Fruit fly (Drosophila melanogaster): Measurements from ENCODE around the gene PolZ2.

The PolZ2 gene

dm6 chr3R:5547464-5547943 lies 41.2 kb upstream of the PolZ2 start, which contains the start of gene CG2519 (continued):
- TF ChIP-seq az2 (GFP tag; optimal IDR thresholded peaks at IDR 0.05) (peak; percentile 45), Sry-β (GFP tag; optimal IDR thresholded peaks at IDR 0.05) (peak; percentile 74), CG6791 (GFP tag; IDR thresholded peaks at IDR 0.05; ENCODE audit: partially characterized antibody) (peak; percentile 97), CG31224 (GFP tag; IDR thresholded peaks at IDR 0.05) (peak; percentile 39; the same call in 1 of the 2 replicates), unc-4 (GFP tag; IDR thresholded peaks at IDR 0.05; ENCODE audit: partially characterized antibody) (peak; percentile 91), jing (GFP tag; optimal IDR thresholded peaks at IDR 0.05) (no peak), luna (GFP tag; optimal IDR thresholded peaks at IDR 0.05) (peak; percentile 43), pum (GFP tag; optimal IDR thresholded peaks at IDR 0.05) (peak; percentile 39), prd (optimal IDR thresholded peaks at IDR 0.05) (no peak), prd (GFP tag; IDR thresholded peaks at IDR 0.05) (peak; percentile 72), mld (GFP tag; IDR thresholded peaks at IDR 0.05; ENCODE audit: partially characterized antibody) (peak; percentile 92), CG34376 (GFP tag; optimal IDR thresholded peaks at IDR 0.05) (peak; percentile 77), CG1832 (GFP tag; optimal IDR thresholded peaks at IDR 0.05) (no peak), wek (GFP tag; optimal IDR thresholded peaks at IDR 0.05) (peak; percentile 22), ash1 (GFP tag; optimal IDR thresholded peaks at IDR 0.05) (no peak), sisA (GFP tag; IDR thresholded peaks at IDR 0.05) (peak; percentile 55), CG15011 (GFP tag; optimal IDR thresholded peaks at IDR 0.05) (no peak), CG6854 (GFP tag; optimal IDR thresholded peaks at IDR 0.05) (no peak), CG14860 (GFP tag; IDR thresholded peaks at IDR 0.05; ENCODE audit: partially characterized antibody) (peak; percentile 87), CG10321 (GFP tag; IDR thresholded peaks at IDR 0.05) (no peak), YL-1 (GFP tag; optimal IDR thresholded peaks at IDR 0.05) (peak; percentile 93), Elba2 (GFP tag; optimal IDR thresholded peaks at IDR 0.05) (peak; percentile 88), CG12104 (GFP tag; optimal IDR thresholded peaks at IDR 0.05) (peak; percentile 46), CG10543 (GFP tag; optimal IDR thresholded peaks at IDR 0.05) (peak; percentile 61), Dll (GFP tag; IDR thresholded peaks at IDR 0.05; ENCODE audit: partially characterized antibody) (peak; percentile 89), gt (GFP tag; IDR thresholded peaks at IDR 0.05) (no peak), CG10959 (GFP tag; IDR thresholded peaks at IDR 0.05) (peak; percentile 34; the same call in 1 of the 2 replicates), corto (GFP tag; optimal IDR thresholded peaks at IDR 0.05) (no peak), bsh (GFP tag; optimal IDR thresholded peaks at IDR 0.05) (no peak), Trl (optimal IDR thresholded peaks at IDR 0.05) (no peak), Trl (GFP tag; optimal IDR thresholded peaks at IDR 0.05) (peak; percentile 61), CG11456 (GFP tag; IDR thresholded peaks at IDR 0.05) (peak; percentile 85), CG2712 (tag; optimal IDR thresholded peaks at IDR 0.05) (no peak), Jarid2 (GFP tag; optimal IDR thresholded peaks at IDR 0.05) (no peak), CG6175 (GFP tag; IDR thresholded peaks at IDR 0.05) (no peak), eyg (GFP tag; optimal IDR thresholded peaks at IDR 0.05) (peak; percentile 35), rib (GFP tag; IDR thresholded peaks at IDR 0.05) (peak; percentile 37; the same call in 1 of the 2 replicates), CG10209 (GFP tag; optimal IDR thresholded peaks at IDR 0.05) (peak; percentile 15), tx (GFP tag; optimal IDR thresholded peaks at IDR 0.05) (peak; percentile 22), sc (optimal IDR thresholded peaks at IDR 0.05) (no peak), sc (GFP tag; optimal IDR thresholded peaks at IDR 0.05) (no peak), CG12659 (GFP tag; optimal IDR thresholded peaks at IDR 0.05) (peak; percentile 74), CG1602 (GFP tag; optimal IDR thresholded peaks at IDR 0.05) (peak; percentile 42), Abd-B (GFP tag; optimal IDR thresholded peaks at IDR 0.05) (no peak), pan (optimal IDR thresholded peaks at IDR 0.05) (no peak), pan (GFP tag; optimal IDR thresholded peaks at IDR 0.05 in 1 of 2, IDR thresholded peaks at IDR 0.05 in 1 of 2) (peak in 1 of 2 experiments; percentile 51), ranshi (GFP tag; IDR thresholded peaks at IDR 0.05) (peak; percentile 53; the same call in 1 of the 2 replicates), zfh2 (GFP tag; optimal IDR thresholded peaks at IDR 0.05) (peak; percentile 72), Side (GFP tag; optimal IDR thresholded peaks at IDR 0.05) (peak; percentile 65), CG11398 (GFP tag; optimal IDR thresholded peaks at IDR 0.05) (no peak), Fer1 (GFP tag; optimal IDR thresholded peaks at IDR 0.05) (peak; percentile 73)

Data from whole organism, embryonic.